Worm (Caenorhabditis elegans) whole organism, young adult: ENCODE results near the gene mlc-1.

Experiments
- B0336.3 ChIP-seq: fragments of 200-800 bp; sonication (Bioruptor generic); IDR thresholded peaks from 2 replicates; pipeline ENCODE4 v1.3.6; 2022; ENCODE audit warnings: missing genetic modification characterization, missing compliant biosample characterization
- C17E4.6 ChIP-seq: fragments of 200-800 bp; sonication (Bioruptor generic); IDR thresholded peaks from 2 replicates; pipeline ENCODE4 v1.3.6; 2022; ENCODE audit warnings: missing genetic modification reagents, missing genetic modification characterization, missing compliant biosample characterization
- F49E8.2 ChIP-seq: sonication (generic microtip); optimal IDR thresholded peaks from 3 replicates; lab custom pipeline; 2017; ENCODE audit warnings: missing genetic modification characterization, mild to moderate bottlenecking, missing compliant biosample characterization, antibody characterized with exemption, moderate library complexity; ENCODE audit not compliant: insufficient read depth
- F52B5.7 ChIP-seq: sonication (generic microtip); optimal IDR thresholded peaks from 2 replicates; lab custom pipeline; 2016; ENCODE audit warnings: mild to moderate bottlenecking, missing genetic modification characterization, missing compliant biosample characterization
- F57C9.4 ChIP-seq: sonication (generic microtip); optimal IDR thresholded peaks from 2 replicates; lab custom pipeline; 2017; ENCODE audit warnings: mild to moderate bottlenecking, missing genetic modification characterization, missing compliant biosample characterization
- Y56A3A.18 ChIP-seq: fragments of 200-800 bp; sonication (Bioruptor generic); IDR thresholded peaks from 2 replicates; pipeline ENCODE4 v1.3.6; 2022; ENCODE audit warnings: missing genetic modification reagents, missing genetic modification characterization, missing compliant biosample characterization
- Y67H2A.10 ChIP-seq: fragments of 200-800 bp; sonication (Bioruptor generic); conservative IDR thresholded peaks from 2 replicates; pipeline ENCODE4 v1.3.6; 2022; ENCODE audit warnings: missing genetic modification reagents, missing genetic modification characterization, missing compliant biosample characterization
- athp-1 ChIP-seq: sonication (generic microtip); optimal IDR thresholded peaks from 2 replicates; lab custom pipeline; 2017; ENCODE audit warnings: mild to moderate bottlenecking, missing genetic modification characterization, missing compliant biosample characterization
- cebp-1 ChIP-seq, 2 experiments: fragments of 200-800 bp in 1 of 2; sonication (Bioruptor generic) in 1 of 2; sonication (generic microtip) in 1 of 2; IDR thresholded peaks in 1 of 2; optimal IDR thresholded peaks in 1 of 2; 2 replicates each; pipeline versions ENCODE4 v1.3.6 to Lab custom; 2017 to 2022; ENCODE audit warnings: missing compliant biosample characterization in 2 of 2, missing genetic modification characterization in 2 of 2, mild to moderate bottlenecking in 1 of 2, missing genetic modification reagents in 1 of 2, moderate library complexity in 1 of 2
- ceh-100 ChIP-seq: fragments of 200-800 bp; sonication (Bioruptor generic); IDR thresholded peaks from 2 replicates; pipeline ENCODE4 v1.3.6; 2022; ENCODE audit warnings: missing genetic modification reagents, missing genetic modification characterization, missing compliant biosample characterization
- ceh-27 ChIP-seq: fragments of 200-800 bp; sonication (Bioruptor generic); optimal IDR thresholded peaks from 2 replicates; lab custom pipeline; 2018; ENCODE audit warnings: mild to moderate bottlenecking, missing genetic modification characterization, moderate library complexity, missing compliant biosample characterization
- ceh-91 ChIP-seq: fragments of 200-800 bp; sonication (Bioruptor generic); IDR thresholded peaks from 2 replicates; pipeline ENCODE4 v1.3.6; 2022; ENCODE audit warnings: missing genetic modification reagents, missing genetic modification characterization, missing compliant biosample characterization
- dox-1 ChIP-seq: fragments of 200-800 bp; sonication (Bioruptor generic); IDR thresholded peaks from 2 replicates; pipeline ENCODE4 v1.3.6; 2022; ENCODE audit warnings: missing genetic modification reagents, missing genetic modification characterization, missing compliant biosample characterization
- dpl-1 ChIP-seq: fragments of 150-350 bp; optimal IDR thresholded peaks from 2 replicates; lab custom pipeline; 2014; ENCODE audit warnings: missing biosample characterization, missing genetic modification reagents, missing genetic modification characterization
- egl-44 ChIP-seq: fragments of 200-800 bp; sonication (Bioruptor generic); IDR thresholded peaks from 2 replicates; pipeline ENCODE4 v1.3.6; 2022; ENCODE audit warnings: missing genetic modification reagents, missing genetic modification characterization, missing compliant biosample characterization
- ekl-4 ChIP-seq: fragments of 200-800 bp; sonication (Bioruptor generic); IDR thresholded peaks from 2 replicates; pipeline ENCODE4 v1.3.6; 2022; ENCODE audit warnings: missing genetic modification reagents, missing genetic modification characterization, missing compliant biosample characterization
- lag-1 ChIP-seq: fragments of 200-800 bp; sonication (Bioruptor generic); IDR thresholded peaks from 2 replicates; pipeline ENCODE4 v1.3.6; 2022; ENCODE audit warnings: missing genetic modification reagents, missing genetic modification characterization, missing compliant biosample characterization
- lin-40 ChIP-seq: sonication (generic microtip); optimal IDR thresholded peaks from 2 replicates; lab custom pipeline; 2016; ENCODE audit warnings: missing genetic modification characterization, mild to moderate bottlenecking, missing compliant biosample characterization, missing genotype, missing genetic modification reagents
- lsl-1 ChIP-seq: fragments of 200-800 bp; sonication (Bioruptor generic); optimal IDR thresholded peaks from 2 replicates; lab custom pipeline; 2018; ENCODE audit warnings: mild to moderate bottlenecking, missing genetic modification characterization, moderate library complexity, missing compliant biosample characterization
- lsy-27 ChIP-seq: sonication (generic microtip); optimal IDR thresholded peaks from 2 replicates; lab custom pipeline; 2017; ENCODE audit warnings: missing genetic modification characterization, mild to moderate bottlenecking, missing compliant biosample characterization, antibody characterized with exemption, missing genotype, borderline replicate concordance; ENCODE audit not compliant: insufficient read depth
- madf-10 ChIP-seq: sonication (generic microtip); optimal IDR thresholded peaks from 2 replicates; lab custom pipeline; 2016; ENCODE audit warnings: mild to moderate bottlenecking, missing genetic modification characterization, missing compliant biosample characterization
- madf-3 ChIP-seq: fragments of 200-800 bp; sonication (Bioruptor generic); IDR thresholded peaks from 2 replicates; pipeline ENCODE4 v1.3.6; 2022; ENCODE audit warnings: missing genetic modification reagents, missing genetic modification characterization, missing compliant biosample characterization
- nfyb-1 ChIP-seq: fragments of 200-800 bp; sonication (Bioruptor generic); IDR thresholded peaks from 2 replicates; pipeline ENCODE4 v1.3.6; 2022; ENCODE audit warnings: missing genetic modification reagents, missing genetic modification characterization, missing compliant biosample characterization
- nhr-179 ChIP-seq: sonication (generic microtip); optimal IDR thresholded peaks from 2 replicates; lab custom pipeline; 2016; ENCODE audit warnings: mild to moderate bottlenecking, missing genetic modification characterization, missing compliant biosample characterization
- nhr-80 ChIP-seq: sonication (generic microtip); optimal IDR thresholded peaks from 2 replicates; lab custom pipeline; 2016; ENCODE audit warnings: missing genetic modification characterization, missing compliant biosample characterization
- pbrm-1 ChIP-seq: fragments of 200-800 bp; sonication (Bioruptor generic); IDR thresholded peaks from 2 replicates; pipeline ENCODE4 v1.3.6; 2022; ENCODE audit warnings: missing genetic modification reagents, missing genetic modification characterization, missing compliant biosample characterization
- repo-1 ChIP-seq: sonication (generic microtip); optimal IDR thresholded peaks from 2 replicates; lab custom pipeline; 2017; ENCODE audit warnings: mild to moderate bottlenecking, missing genetic modification characterization, missing compliant biosample characterization
- sdz-38 ChIP-seq: sonication (generic microtip); optimal IDR thresholded peaks from 2 replicates; lab custom pipeline; 2016; ENCODE audit warnings: missing genotype, missing genetic modification characterization, missing compliant biosample characterization
- snpc-1.1 ChIP-seq: sonication (generic microtip); optimal IDR thresholded peaks from 2 replicates; lab custom pipeline; 2017; ENCODE audit warnings: missing genetic modification characterization, mild to moderate bottlenecking, missing compliant biosample characterization, antibody characterized with exemption, moderate library complexity, missing genotype, missing genetic modification reagents; ENCODE audit not compliant: insufficient read depth
- snpc-1.3 ChIP-seq: sonication (generic microtip); optimal IDR thresholded peaks from 2 replicates; lab custom pipeline; 2017; ENCODE audit warnings: missing genetic modification characterization, mild to moderate bottlenecking, missing compliant biosample characterization, antibody characterized with exemption, moderate library complexity, missing genotype, missing genetic modification reagents; ENCODE audit not compliant: insufficient read depth
- snpc-3.4 ChIP-seq: sonication (generic microtip); optimal IDR thresholded peaks from 2 replicates; lab custom pipeline; 2017; ENCODE audit warnings: missing genetic modification characterization, mild to moderate bottlenecking, missing compliant biosample characterization, antibody characterized with exemption, moderate library complexity, missing genotype, missing genetic modification reagents
- snpc-4 ChIP-seq, 5 experiments: fragments of 150-350 bp in 1 of 5; sonication (generic microtip) in 4 of 5; optimal IDR thresholded peaks; 2 replicates each; lab custom pipeline; 2014 to 2018; ENCODE audit warnings: missing genetic modification characterization in 5 of 5, missing biosample characterization in 3 of 5, antibody characterized with exemption in 2 of 5, mild to moderate bottlenecking in 2 of 5, missing compliant biosample characterization in 2 of 5, missing genotype in 2 of 5, moderate library complexity in 2 of 5, missing genetic modification reagents in 1 of 5
- somi-1 ChIP-seq: fragments of 200-800 bp; sonication (Bioruptor generic); optimal IDR thresholded peaks from 2 replicates; lab custom pipeline; 2018; ENCODE audit warnings: mild to moderate bottlenecking, missing genetic modification characterization, missing compliant biosample characterization
- tbx-9 ChIP-seq: sonication (generic microtip); optimal IDR thresholded peaks from 2 replicates; lab custom pipeline; 2016; ENCODE audit warnings: borderline replicate concordance, missing genetic modification characterization, inconsistent platforms, missing compliant biosample characterization
- zfh-2 ChIP-seq: fragments of 200-800 bp; sonication (Bioruptor generic); conservative IDR thresholded peaks from 2 replicates; pipeline ENCODE4 v1.3.6; 2022; ENCODE audit warnings: missing genetic modification reagents, missing genetic modification characterization, missing compliant biosample characterization
- zim-3 ChIP-seq: sonication (generic microtip); optimal IDR thresholded peaks from 2 replicates; lab custom pipeline; 2017; ENCODE audit warnings: mild to moderate bottlenecking, missing genetic modification characterization, moderate library complexity, missing compliant biosample characterization
- ztf-22 ChIP-seq: fragments of 200-800 bp; sonication (Bioruptor generic); optimal IDR thresholded peaks from 2 replicates; lab custom pipeline; 2018; ENCODE audit warnings: mild to moderate bottlenecking, missing genetic modification characterization, moderate library complexity, missing compliant biosample characterization
- ztf-3 ChIP-seq: fragments of 200-800 bp; sonication (Bioruptor generic); optimal IDR thresholded peaks from 2 replicates; lab custom pipeline; 2018; ENCODE audit warnings: mild to moderate bottlenecking, missing genetic modification characterization, missing compliant biosample characterization

Gene mlc-1

ce11 chrX:17481892-17482515 is 23.0 kb downstream of the mlc-1 start:
- TF ChIP-seq pbrm-1 (GFP tag; lab: Robert Waterston, UW) (0 out of 2 replicates have a peak, but pooled peaks have one; percentile 6), lsy-27 (tag; lab: Kevin White, UChicago) (no peak), cebp-1 (GFP tag; IDR thresholded peaks at IDR 0.05; lab: Robert Waterston, UW) (no peak), cebp-1 (tag; optimal IDR thresholded peaks at IDR 0.05; lab: Kevin White, UChicago) (peak; percentile 69), nfyb-1 (peak; percentile 64; the same call in 1 of the 2 replicates), repo-1 (tag; lab: Kevin White, UChicago) (peak; percentile 22), madf-10 (tag; lab: Kevin White, UChicago) (no peak), ztf-22 (peak; percentile 9), B0336.3 (GFP tag; lab: Robert Waterston, UW) (peak; percentile 70)

ce11 chrX:17486735-17487134 is 27.7 kb downstream of the mlc-1 start, which contains the start of gene npr-24:
Gene npr-24 (minus strand): TSS chrX:17486835.
- TF ChIP-seq Y67H2A.10 (GFP tag; lab: Robert Waterston, UW) (no peak), sdz-38 (tag; lab: Kevin White, UChicago) (no peak), somi-1 (GFP tag; lab: Kevin White, UChicago) (no peak), F52B5.7 (no peak), Y56A3A.18 (GFP tag; lab: Robert Waterston, UW) (no peak), snpc-1.3 (tag; lab: Kevin White, UChicago) (no peak), zim-3 (tag; lab: Kevin White, UChicago) (no peak)

- TF ChIP-seq snpc-4 (GFP tag; optimal IDR thresholded peaks at IDR 0.05; lab: Kevin White, UChicago) = no peak
- TF ChIP-seq snpc-4 (tag; optimal IDR thresholded peaks at IDR 0.05; lab: Kevin White, UChicago) = peak in 3 of 4 experiments; percentile 38 to 90 (median 77)
- TF ChIP-seq lsl-1 (GFP tag; lab: Kevin White, UChicago) = no peak
Observed at ce11 chrX:17502246-17502645, 43.2 kb downstream of the mlc-1 start.

- TF ChIP-seq ceh-100 (GFP tag; lab: Robert Waterston, UW) = no peak
- TF ChIP-seq lag-1 = no peak
- no peak for TF ChIP-seq snpc-1.1
- peak; percentile 66 for TF ChIP-seq nhr-80
- TF ChIP-seq dox-1 (GFP tag; lab: Robert Waterston, UW) = no peak
Observed at ce11 chrX:17504447-17504846, 45.4 kb downstream of the mlc-1 start.

- TF ChIP-seq C17E4.6 (GFP tag; lab: Robert Waterston, UW) (no peak), ceh-27 (GFP tag; lab: Kevin White, UChicago) (peak; percentile 84), snpc-4 (GFP tag; optimal IDR thresholded peaks at IDR 0.05; lab: Kevin White, UChicago) (no peak), snpc-4 (tag; optimal IDR thresholded peaks at IDR 0.05; lab: Kevin White, UChicago) (peak in 2 of 4 experiments; percentile 50 to 54), lin-40 (tag; lab: Kevin White, UChicago) (peak; percentile 85), zfh-2 (GFP tag; lab: Robert Waterston, UW) (no peak), F57C9.4 (tag; lab: Kevin White, UChicago) (no peak), athp-1 (tag; lab: Kevin White, UChicago) (no peak), snpc-3.4 (tag; lab: Kevin White, UChicago) (no peak), nhr-179 (no peak), tbx-9 (tag; lab: Kevin White, UChicago) (no peak), nhr-80 (peak; percentile 88), ztf-3 (peak; percentile 65), egl-44 (GFP tag; lab: Robert Waterston, UW) (no peak), dpl-1 (GFP tag; lab: Kevin White, UChicago) (no peak), madf-3 (GFP tag; lab: Robert Waterston, UW) (no peak), ekl-4 (GFP tag; lab: Robert Waterston, UW) (no peak), zim-3 (tag; lab: Kevin White, UChicago) (no peak), ceh-91 (GFP tag; lab: Robert Waterston, UW) (no peak), dox-1 (GFP tag; lab: Robert Waterston, UW) (no peak), F49E8.2 (tag; lab: Kevin White, UChicago) (no peak)
Observed at ce11 chrX:17505547-17506181, 46.7 kb downstream of the mlc-1 start.
